Worm (Caenorhabditis elegans) whole organism, dauer: ENCODE measurements around the gene famh-136.

Source experiments
- unc-62 ChIP-seq: sonication (generic microtip); optimal IDR thresholded peaks from 2 replicates; lab custom pipeline; 2017; ENCODE audit warnings: missing biosample characterization, missing genetic modification reagents, missing genetic modification characterization

Gene famh-136

ce11 chrIII:8869663-8870062, 17.9 kb upstream of the famh-136 start:
- no peak for TF ChIP-seq unc-62 (GFP tag; lab: Kevin White, UChicago)

DNA sequence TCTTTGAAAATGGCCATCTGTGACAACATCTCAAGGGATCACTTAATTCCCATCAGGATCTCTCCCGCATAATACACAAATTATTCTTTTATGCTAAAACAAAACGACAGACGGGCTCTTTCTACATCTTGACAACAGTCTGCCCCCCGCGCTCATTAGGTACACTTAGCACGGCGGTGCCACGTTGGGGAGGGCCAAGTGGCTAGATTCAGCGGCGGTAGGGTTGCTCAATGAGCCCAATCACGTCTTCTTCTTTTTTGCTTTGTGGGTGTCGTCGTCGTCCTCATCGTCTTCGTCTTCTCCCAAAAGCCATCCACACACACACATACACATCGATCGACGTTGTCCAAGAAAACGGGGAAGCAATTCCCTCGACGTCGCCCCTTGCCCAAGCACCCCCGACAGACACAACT, 14.5 kb upstream of the famh-136 start:
- TF ChIP-seq unc-62 (GFP tag; lab: Kevin White, UChicago), result no peak

DNA sequence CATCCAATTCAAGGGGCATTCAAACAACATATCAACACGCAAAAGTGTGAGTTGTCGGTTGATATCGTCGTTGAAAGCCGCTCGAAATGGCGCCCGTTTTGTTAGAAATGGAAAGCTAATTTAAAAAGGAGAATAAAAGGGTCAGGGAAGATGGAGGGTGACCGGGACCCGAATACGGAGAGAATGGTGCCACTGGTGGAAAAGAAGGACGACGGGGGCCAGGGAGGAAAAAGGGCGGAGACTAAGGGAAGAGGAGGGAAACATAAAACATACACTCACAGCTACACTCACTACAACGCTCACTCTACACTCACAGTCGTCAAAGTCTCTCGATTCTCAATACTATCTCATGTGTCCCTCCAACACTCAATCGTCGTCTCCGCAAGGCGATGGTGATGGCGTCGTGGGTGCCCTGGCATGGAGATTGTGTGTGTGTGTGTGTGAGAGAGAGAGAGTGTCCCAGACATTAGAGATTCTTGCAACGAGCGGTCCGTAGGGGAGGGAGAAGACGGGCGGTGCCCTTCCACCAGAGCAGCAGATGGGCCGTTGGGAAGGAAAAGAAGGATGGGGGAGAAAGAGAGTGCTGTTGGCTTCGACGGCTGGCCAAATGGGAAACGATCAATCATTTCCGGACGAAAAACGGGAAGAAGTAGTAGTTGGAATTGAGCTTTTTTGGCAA, 13.4 kb upstream of the famh-136 start:
- TF ChIP-seq unc-62 (GFP tag; lab: Kevin White, UChicago), result no peak

ce11 chrIII:8877002-8877401, 10.5 kb upstream of the famh-136 start, which contains the start of gene K01F9.2:
TSS of gene K01F9.2 (minus strand) at chrIII:8877128.
- TF ChIP-seq unc-62 (GFP tag; lab: Kevin White, UChicago), result no peak

ce11 chrIII:8878960-8879359, 8.6 kb upstream of the famh-136 start:
- no peak for TF ChIP-seq unc-62 (GFP tag; lab: Kevin White, UChicago)

DNA sequence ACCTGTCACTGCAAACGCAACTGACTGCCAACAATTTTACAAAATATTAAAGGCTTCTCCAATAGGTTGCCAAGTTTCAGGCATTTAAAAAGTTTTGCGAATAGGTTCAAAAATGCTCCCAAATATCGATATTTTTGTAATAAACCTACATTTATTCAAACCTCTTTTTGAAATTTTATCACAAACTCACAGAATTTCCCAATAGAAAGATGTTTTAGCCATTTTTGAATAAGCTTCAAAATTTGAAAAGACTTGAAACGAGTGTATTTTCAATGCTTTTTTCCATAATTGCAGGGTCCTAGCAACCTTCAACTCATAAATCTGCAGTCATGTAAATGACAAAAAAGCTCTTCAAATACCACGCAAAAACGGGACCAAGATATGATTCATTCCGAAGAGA, 5.2 kb upstream of the famh-136 start:
- no peak for TF ChIP-seq unc-62 (GFP tag; lab: Kevin White, UChicago)

ce11 chrIII:8885150-8885549, 2.4 kb upstream of the famh-136 start, which contains the start of gene svop-1:
TSS of gene svop-1 (minus strand) at chrIII:8885488.
- no peak for TF ChIP-seq unc-62 (GFP tag; lab: Kevin White, UChicago)

ce11 chrIII:8886309-8886708, 1.2 kb upstream of the famh-136 start:
- no peak for TF ChIP-seq unc-62 (GFP tag; lab: Kevin White, UChicago)

DNA sequence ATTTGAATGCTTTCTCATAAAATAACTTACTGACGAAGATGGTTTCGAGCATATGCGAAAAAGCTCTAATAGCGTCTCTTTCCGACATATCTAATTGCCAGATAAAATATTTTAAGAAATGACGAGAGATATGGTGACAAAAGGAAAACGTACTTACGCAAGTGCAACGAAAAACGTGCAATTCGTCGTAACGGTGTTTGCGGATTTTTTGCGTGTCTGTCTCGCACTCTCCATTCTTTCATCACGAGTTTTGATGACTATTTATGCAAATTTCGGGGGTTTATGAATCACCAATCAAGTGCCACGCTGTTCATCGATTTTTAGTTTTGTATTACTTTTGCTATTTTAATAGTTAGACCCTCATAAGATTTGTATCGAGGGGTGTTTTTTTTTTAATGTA, 1.4 kb downstream of the famh-136 start, which contains the start of gene ZK637.14:
Gene ZK637.14 (minus strand): TSS at position 201 of the 400 bp plus-strand sequence.
- TF ChIP-seq unc-62 (GFP tag; lab: Kevin White, UChicago), result no peak

DNA sequence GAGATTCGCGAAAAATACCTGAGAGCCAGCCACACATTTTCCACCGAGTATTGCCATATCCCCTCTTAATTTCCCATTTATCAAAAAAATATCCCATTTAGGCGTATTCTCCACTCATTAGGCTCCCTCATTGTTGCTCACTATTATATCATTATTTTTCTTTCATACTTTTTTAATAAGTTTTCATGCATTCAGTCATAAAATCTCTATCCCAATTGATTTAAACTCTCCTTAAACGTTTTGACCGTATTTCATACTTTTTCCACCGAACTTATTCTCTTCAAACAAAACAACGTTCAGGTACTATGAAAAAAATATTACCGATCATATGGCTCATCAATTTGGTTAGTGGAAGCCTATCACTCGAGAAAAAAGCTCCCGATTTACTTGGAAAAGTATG, 2.4 kb downstream of the famh-136 start, which contains the start of gene lnkn-1:
Gene lnkn-1 (plus strand): TSS at position 301 of the 400 bp plus-strand sequence.
- no peak for TF ChIP-seq unc-62 (GFP tag; lab: Kevin White, UChicago)

DNA sequence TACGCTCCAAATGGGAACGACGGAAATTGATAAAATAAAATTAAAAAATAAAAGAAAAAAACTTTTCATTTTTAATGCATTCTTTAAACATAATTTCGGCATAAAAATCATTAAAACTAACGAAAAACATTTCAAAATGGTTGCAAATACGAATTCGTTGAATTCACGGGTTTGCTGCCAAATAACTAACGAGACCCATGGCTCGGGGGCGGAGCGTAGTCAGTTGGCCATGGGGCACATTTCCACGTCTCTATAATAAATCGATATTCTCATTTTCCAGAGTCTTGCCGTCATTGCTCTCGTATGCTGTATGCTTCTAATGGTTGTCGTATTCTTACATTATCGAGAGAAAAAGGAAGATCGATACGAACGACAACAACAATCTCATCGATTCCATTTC, 5.9 kb downstream of the famh-136 start, which contains the start of gene ZK637.4:
Gene ZK637.4 (plus strand): TSS at position 301 of the 400 bp plus-strand sequence.
- TF ChIP-seq unc-62 (GFP tag; lab: Kevin White, UChicago), result no peak

DNA sequence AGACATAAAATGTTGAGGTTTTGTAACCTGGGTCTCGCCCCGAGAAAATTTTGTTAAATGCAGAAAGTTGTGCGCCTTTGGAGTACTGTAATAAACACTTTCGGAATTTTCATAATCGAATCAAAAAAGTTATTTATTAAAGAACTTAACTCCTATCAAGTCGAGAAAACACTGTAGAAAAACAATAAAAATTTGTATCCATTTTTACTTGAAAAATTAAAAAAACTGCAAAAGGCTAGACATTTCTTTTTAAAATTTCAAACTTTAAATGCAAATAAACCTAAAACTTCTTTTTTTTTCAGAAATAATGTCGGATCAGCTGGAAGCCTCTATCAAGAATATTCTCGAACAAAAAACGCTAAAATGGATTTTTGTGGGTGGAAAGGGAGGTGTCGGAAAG, 7.2 kb downstream of the famh-136 start, which contains the start of gene asna-1:
Gene asna-1 (plus strand): TSS at position 301 of the 400 bp plus-strand sequence.
- TF ChIP-seq unc-62 (GFP tag; lab: Kevin White, UChicago), result no peak

DNA sequence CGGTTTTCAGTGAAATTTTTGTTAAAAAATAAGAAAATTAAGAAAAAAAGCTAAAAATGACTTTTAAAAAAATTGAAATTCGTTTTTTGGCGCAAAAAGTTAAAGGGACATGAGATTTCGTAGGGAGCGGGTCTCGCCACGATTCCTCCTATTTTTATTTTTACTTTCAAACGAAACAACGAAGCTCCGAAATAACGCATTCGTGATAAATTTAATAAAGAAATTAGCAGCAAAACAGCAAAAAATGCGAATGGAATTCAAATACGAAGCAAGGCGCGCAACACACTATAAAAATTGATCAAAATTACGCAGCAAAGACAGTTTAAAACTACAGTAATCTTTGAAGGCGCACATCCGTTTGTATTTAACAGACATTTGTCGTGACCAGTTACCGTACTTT, 12.2 kb downstream of the famh-136 start:
- TF ChIP-seq unc-62 (GFP tag; lab: Kevin White, UChicago), result no peak

DNA sequence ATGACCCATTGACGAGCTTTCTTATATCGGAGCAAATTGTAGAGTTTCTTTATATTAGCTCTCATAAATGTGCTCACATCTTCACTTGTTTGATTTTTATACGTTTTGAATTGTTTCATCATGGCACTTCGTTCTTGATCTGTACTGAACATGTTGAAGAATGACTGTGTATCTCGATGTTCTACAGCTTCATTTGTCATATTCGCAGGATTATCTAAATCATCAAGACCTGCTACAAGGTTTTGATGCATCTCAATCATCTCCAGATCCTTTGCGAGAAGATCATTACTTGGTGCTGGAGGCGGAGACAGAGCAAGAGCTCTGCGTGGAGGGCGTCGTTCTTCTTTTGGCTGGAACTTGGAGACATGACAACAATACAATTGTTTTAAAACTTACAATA, 15.7 kb downstream of the famh-136 start:
- no peak for TF ChIP-seq unc-62 (GFP tag; lab: Kevin White, UChicago)

ce11 chrIII:8904044-8904443, 16.5 kb downstream of the famh-136 start, which contains the start of gene lin-9:
TSS of gene lin-9 (minus strand) at chrIII:8904131.
- TF ChIP-seq unc-62 (GFP tag; lab: Kevin White, UChicago), result no peak

DNA sequence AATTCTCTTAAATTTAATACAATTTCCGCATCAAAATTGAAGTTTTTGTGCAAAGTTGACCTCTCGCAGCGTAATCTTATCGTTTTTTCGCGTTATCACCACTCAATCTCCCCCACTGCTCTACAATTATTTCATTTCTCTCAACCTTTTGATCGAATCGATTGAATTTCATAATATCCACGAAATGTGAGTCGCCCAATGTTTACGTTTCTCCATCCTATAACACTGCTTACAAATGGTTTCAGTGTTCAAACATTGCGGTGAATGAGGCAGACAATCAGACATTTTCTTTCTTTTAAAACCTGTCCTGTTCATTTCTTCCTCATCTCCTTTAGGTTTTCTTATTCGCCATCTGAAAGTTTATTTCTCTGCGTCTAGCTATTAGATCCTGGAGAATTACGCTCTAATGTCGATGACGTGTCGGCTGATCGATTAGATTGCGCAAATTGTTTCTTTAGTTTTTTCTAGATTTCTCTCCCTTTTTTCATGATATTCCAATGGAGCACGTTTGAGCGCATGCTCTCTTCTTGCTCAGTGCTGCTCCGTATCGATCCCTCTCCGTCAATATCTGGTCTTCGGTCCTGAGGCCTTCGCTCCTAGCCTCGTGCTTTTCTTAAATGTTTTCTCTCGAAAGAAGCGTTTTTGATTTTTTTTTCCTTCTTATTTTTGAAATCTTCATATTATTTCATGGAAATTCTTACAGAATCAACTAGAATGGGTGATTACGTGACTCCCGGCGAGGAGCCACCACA, 17.5 kb downstream of the famh-136 start, which contains the start of gene unc-32:
Gene unc-32 (plus strand): TSS at position 702 of the 752 bp plus-strand sequence.
- TF ChIP-seq unc-62 (GFP tag; lab: Kevin White, UChicago), result no peak
